Worm (Caenorhabditis elegans): ENCODE data around the gene F18H3.4.

- TF ChIP-seq unc-120 (tag; optimal IDR thresholded peaks at IDR 0.05; ENCODE audit: poor library complexity, severe bottlenecking), result no peak
- no peak for TF ChIP-seq zip-8 (tag; optimal IDR thresholded peaks at IDR 0.05)
- no peak for TF ChIP-seq lin-13 (tag; optimal IDR thresholded peaks at IDR 0.05)
- TF ChIP-seq blmp-1 (tag; optimal IDR thresholded peaks at IDR 0.05), result no peak
- TF ChIP-seq nhr-76 (tag; optimal IDR thresholded peaks at IDR 0.05), result no peak
Observed at ce11 chrX:13510234-13510837, 18.6 kb upstream of the F18H3.4 start.
